Fruit fly (Drosophila melanogaster) whole organism, embryonic: ENCODE data around the gene ry.

Experiments
- Atf-2 ChIP-seq: fragments of 200-800 bp; sonication (Bioruptor generic); optimal IDR thresholded peaks from 2 replicates; lab custom pipeline; 2016; ENCODE audit warnings: missing biosample characterization, missing genetic modification characterization
- B-H2 ChIP-seq: fragments of 200-800 bp; sonication (Bioruptor generic); optimal IDR thresholded peaks from 2 replicates; lab custom pipeline; 2018; ENCODE audit warnings: missing biosample characterization, mild to moderate bottlenecking, missing genetic modification characterization
- C15 ChIP-seq: fragments of 200-800 bp; sonication (Bioruptor generic); IDR thresholded peaks from 3 replicates; pipeline ENCODE4 v1.3.6; 2022; ENCODE audit warnings: missing biosample characterization, missing genetic modification characterization
- CG10321 ChIP-seq: fragments of 200-800 bp; sonication (Bioruptor generic); IDR thresholded peaks from 2 replicates; pipeline ENCODE4 v1.3.6; 2022; ENCODE audit warnings: missing biosample characterization, missing genetic modification characterization
- CG11398 ChIP-seq: fragments of 200-800 bp; sonication (Bioruptor generic); optimal IDR thresholded peaks from 2 replicates; lab custom pipeline; 2016; ENCODE audit warnings: missing biosample characterization, missing genetic modification characterization
- CG11560 ChIP-seq: fragments of 200-800 bp; sonication (Bioruptor generic); IDR thresholded peaks from 3 replicates; pipeline ENCODE4 v1.3.6; 2022; ENCODE audit warnings: missing biosample characterization, missing genetic modification characterization
- CG12155 ChIP-seq: fragments of 200-800 bp; sonication (Bioruptor generic); optimal IDR thresholded peaks from 3 replicates; lab custom pipeline; 2016; ENCODE audit warnings: missing biosample characterization, missing genetic modification characterization
- CG12744 ChIP-seq: fragments of 200-800 bp; sonication (Bioruptor generic); optimal IDR thresholded peaks from 2 replicates; lab custom pipeline; 2016; ENCODE audit warnings: missing biosample characterization, missing genetic modification characterization
- CG13624 ChIP-seq: fragments of 200-800 bp; sonication (Bioruptor generic); optimal IDR thresholded peaks from 2 replicates; lab custom pipeline; 2016; ENCODE audit warnings: missing biosample characterization, missing genetic modification characterization
- CG16815 ChIP-seq: fragments of 200-800 bp; sonication (Bioruptor generic); optimal IDR thresholded peaks from 3 replicates; lab custom pipeline; 2017; ENCODE audit warnings: missing biosample characterization, mild to moderate bottlenecking, missing genetic modification characterization
- CG3281 ChIP-seq: fragments of 200-800 bp; sonication (Bioruptor generic); optimal IDR thresholded peaks from 3 replicates; lab custom pipeline; 2017; ENCODE audit warnings: missing biosample characterization, mild to moderate bottlenecking, missing genetic modification characterization
- CG4707 ChIP-seq: fragments of 200-800 bp; sonication (Bioruptor generic); optimal IDR thresholded peaks from 2 replicates; lab custom pipeline; 2018; ENCODE audit warnings: missing biosample characterization, mild to moderate bottlenecking, missing genetic modification characterization, moderate library complexity
- CG4820 ChIP-seq: fragments of 200-800 bp; sonication (Bioruptor generic); optimal IDR thresholded peaks from 3 replicates; lab custom pipeline; 2016; ENCODE audit warnings: missing biosample characterization, missing genetic modification characterization
- CG7271 ChIP-seq: fragments of 200-800 bp; sonication (Bioruptor generic); optimal IDR thresholded peaks from 2 replicates; lab custom pipeline; 2018; ENCODE audit warnings: missing biosample characterization, mild to moderate bottlenecking, missing genetic modification characterization, moderate library complexity
- CG7839 ChIP-seq: fragments of 200-800 bp; sonication (Bioruptor generic); optimal IDR thresholded peaks from 3 replicates; lab custom pipeline; 2018; ENCODE audit warnings: missing biosample characterization, mild to moderate bottlenecking, missing genetic modification characterization, moderate library complexity
- CG8290 ChIP-seq, 3 experiments: fragments of 200-800 bp; sonication (Bioruptor generic); optimal IDR thresholded peaks; 2 replicates each; lab custom pipeline; 2016 to 2019; ENCODE audit warnings: missing biosample characterization in 3 of 3, missing genetic modification characterization in 3 of 3, mild to moderate bottlenecking in 2 of 3, moderate library complexity in 1 of 3
- CG9817 ChIP-seq: fragments of 200-800 bp; sonication (Bioruptor generic); optimal IDR thresholded peaks from 2 replicates; lab custom pipeline; 2018; ENCODE audit warnings: missing biosample characterization, mild to moderate bottlenecking, missing genetic modification characterization, moderate library complexity
- D19B ChIP-seq: fragments of 200-800 bp; sonication (Bioruptor generic); optimal IDR thresholded peaks from 2 replicates; lab custom pipeline; 2017; ENCODE audit warnings: missing biosample characterization, mild to moderate bottlenecking, missing genetic modification characterization
- Elba2 ChIP-seq: fragments of 200-800 bp; sonication (Bioruptor generic); optimal IDR thresholded peaks from 3 replicates; lab custom pipeline; 2016; ENCODE audit warnings: missing biosample characterization, missing genetic modification characterization
- Gsc ChIP-seq: fragments of 200-800 bp; sonication (Bioruptor generic); IDR thresholded peaks from 2 replicates; pipeline ENCODE4 v1.3.6; 2022; ENCODE audit warnings: missing biosample characterization, missing genetic modification characterization
- H2.0 ChIP-seq: fragments of 200-800 bp; sonication (Bioruptor generic); IDR thresholded peaks from 2 replicates; pipeline ENCODE4 v1.3.6; 2022; ENCODE audit warnings: missing biosample characterization, missing genetic modification characterization
- HLH54F ChIP-seq: fragments of 200-800 bp; sonication (Bioruptor generic); optimal IDR thresholded peaks from 3 replicates; lab custom pipeline; 2016; ENCODE audit warnings: missing biosample characterization, missing genetic modification characterization
- Lpt ChIP-seq: fragments of >200 bp; optimal IDR thresholded peaks from 2 replicates; lab custom pipeline; 2018; ENCODE audit warnings: missing biosample characterization, missing genetic modification characterization
- NFAT ChIP-seq: fragments of 200-800 bp; sonication (Bioruptor generic); IDR thresholded peaks from 2 replicates; pipeline ENCODE4 v1.3.6; 2022; ENCODE audit warnings: missing biosample characterization, missing genetic modification characterization
- Nf-YC ChIP-seq: fragments of 200-800 bp; optimal IDR thresholded peaks from 3 replicates; lab custom pipeline; 2019; ENCODE audit warnings: missing biosample characterization, mild to moderate bottlenecking, missing genetic modification characterization, moderate library complexity
- ash1 ChIP-seq: fragments of 200-800 bp; sonication (Bioruptor generic); optimal IDR thresholded peaks from 2 replicates; lab custom pipeline; 2018; ENCODE audit warnings: missing biosample characterization, mild to moderate bottlenecking, missing genetic modification characterization
- corto ChIP-seq: fragments of 200-800 bp; sonication (Bioruptor generic); optimal IDR thresholded peaks from 2 replicates; lab custom pipeline; 2016; ENCODE audit warnings: missing biosample characterization, mild to moderate bottlenecking, missing genetic modification characterization, moderate library complexity
- crp ChIP-seq, 2 experiments: fragments of 200-800 bp; sonication (Bioruptor generic); optimal IDR thresholded peaks; 2 replicates in 1 of 2; 3 replicates in 1 of 2; lab custom pipeline; 2017; ENCODE audit warnings: missing biosample characterization in 2 of 2, missing genetic modification characterization in 2 of 2, mild to moderate bottlenecking in 1 of 2, moderate library complexity in 1 of 2
- dan ChIP-seq: fragments of 200-800 bp; sonication (Bioruptor generic); IDR thresholded peaks from 2 replicates; pipeline ENCODE4 v1.3.6; 2022; ENCODE audit warnings: missing biosample characterization, missing genetic modification characterization
- en ChIP-seq: fragments of 200-800 bp; sonication (Bioruptor generic); optimal IDR thresholded peaks from 2 replicates; lab custom pipeline; 2016; ENCODE audit warnings: missing biosample characterization, missing genetic modification characterization
- esg ChIP-seq: fragments of 200-800 bp; sonication (Bioruptor generic); conservative IDR thresholded peaks from 2 replicates; pipeline ENCODE4 v1.3.6; 2022; ENCODE audit warnings: missing biosample characterization, missing genetic modification characterization
- eve ChIP-seq, 2 experiments: fragments of >200 bp; optimal IDR thresholded peaks; 2 replicates each; lab custom pipeline; 2017; ENCODE audit warnings: missing biosample characterization in 2 of 2, missing genetic modification characterization in 2 of 2
- fd64A ChIP-seq: fragments of 200-800 bp; sonication (Bioruptor generic); optimal IDR thresholded peaks from 3 replicates; lab custom pipeline; 2018; ENCODE audit warnings: missing biosample characterization, mild to moderate bottlenecking, missing genetic modification characterization
- gem ChIP-seq: fragments of 200-800 bp; sonication (Bioruptor generic); optimal IDR thresholded peaks from 2 replicates; lab custom pipeline; 2019; ENCODE audit warnings: missing biosample characterization, mild to moderate bottlenecking, missing genetic modification characterization, moderate library complexity
- grau ChIP-seq: fragments of 200-800 bp; optimal IDR thresholded peaks from 3 replicates; lab custom pipeline; 2019; ENCODE audit warnings: missing biosample characterization, mild to moderate bottlenecking, missing genetic modification characterization, moderate library complexity
- hkb ChIP-seq, 2 experiments: fragments of 200-800 bp in 1 of 2; fragments of >200 bp in 1 of 2; sonication (Bioruptor generic) in 1 of 2; IDR thresholded peaks in 1 of 2; optimal IDR thresholded peaks in 1 of 2; 2 replicates each; pipeline versions ENCODE4 v1.3.6 to Lab custom; 2017 to 2022; ENCODE audit warnings: missing biosample characterization in 1 of 2, missing genetic modification characterization in 1 of 2
- kah ChIP-seq: fragments of 200-800 bp; sonication (Bioruptor generic); optimal IDR thresholded peaks from 2 replicates; lab custom pipeline; 2018; ENCODE audit warnings: missing biosample characterization, mild to moderate bottlenecking, missing genetic modification characterization
- knrl ChIP-seq: fragments of 200-800 bp; sonication (Bioruptor generic); IDR thresholded peaks from 3 replicates; pipeline ENCODE4 v1.3.6; 2022; ENCODE audit warnings: missing biosample characterization, missing genetic modification characterization; ENCODE audit not compliant: partially characterized antibody
- lilli ChIP-seq: fragments of 200-800 bp; sonication (Bioruptor generic); optimal IDR thresholded peaks from 3 replicates; lab custom pipeline; 2016; ENCODE audit warnings: missing biosample characterization, missing genetic modification characterization
- mam ChIP-seq: fragments of 200-800 bp; sonication (Bioruptor generic); optimal IDR thresholded peaks from 3 replicates; lab custom pipeline; 2016; ENCODE audit warnings: missing biosample characterization, missing genetic modification characterization
- mld ChIP-seq: fragments of 200-800 bp; sonication (Bioruptor generic); IDR thresholded peaks from 3 replicates; pipeline ENCODE4 v1.3.6; 2022; ENCODE audit warnings: missing biosample characterization, missing genetic modification characterization; ENCODE audit not compliant: partially characterized antibody
- pb ChIP-seq: fragments of 200-800 bp; sonication (Bioruptor generic); optimal IDR thresholded peaks from 3 replicates; lab custom pipeline; 2016; ENCODE audit warnings: missing biosample characterization, missing genetic modification characterization
- sob ChIP-seq: fragments of 200-800 bp; sonication (Bioruptor generic); IDR thresholded peaks from 2 replicates; pipeline ENCODE4 v1.3.6; 2022; ENCODE audit warnings: missing biosample characterization, missing genetic modification characterization
- trh ChIP-seq: fragments of 200-800 bp; sonication (Bioruptor generic); optimal IDR thresholded peaks from 2 replicates; lab custom pipeline; 2016; ENCODE audit warnings: missing biosample characterization, missing genetic modification characterization
- vfl ChIP-seq: fragments of 200-800 bp; sonication (Bioruptor generic); optimal IDR thresholded peaks from 2 replicates; lab custom pipeline; 2016; ENCODE audit warnings: missing biosample characterization, missing genetic modification characterization
- wek ChIP-seq: fragments of 200-800 bp; sonication (Bioruptor generic); optimal IDR thresholded peaks from 3 replicates; lab custom pipeline; 2018; ENCODE audit warnings: missing biosample characterization, mild to moderate bottlenecking, missing genetic modification characterization, moderate library complexity
- wor ChIP-seq: fragments of 200-800 bp; sonication (Bioruptor generic); IDR thresholded peaks from 2 replicates; pipeline ENCODE4 v1.3.6; 2022; ENCODE audit warnings: missing biosample characterization, missing genetic modification characterization
- zf30C ChIP-seq: fragments of 200-800 bp; sonication (Bioruptor generic); optimal IDR thresholded peaks from 3 replicates; lab custom pipeline; 2018; ENCODE audit warnings: missing biosample characterization, mild to moderate bottlenecking, missing genetic modification characterization

The ry gene

dm6 chr3R:13030257-13031173, 1.8 kb upstream of the ry start, which contains the start of the genes CG46281 and CG46280 (continued):
- TF ChIP-seq corto (GFP tag; lab: Kevin White, UChicago) (no peak), NFAT (no peak), CG7839 (tag; lab: Kevin White, UChicago) (no peak), Elba2 (GFP tag; lab: Kevin White, UChicago) (no peak), hkb (optimal IDR thresholded peaks at IDR 0.05; lab: Kevin White, UChicago) (peak; percentile 83), hkb (GFP tag; IDR thresholded peaks at IDR 0.05; lab: Robert Waterston, UW) (peak; percentile 40; the same call in 1 of the 2 replicates), CG12155 (GFP tag; lab: Kevin White, UChicago) (no peak), B-H2 (GFP tag; lab: Kevin White, UChicago) (peak; percentile 16), zf30C (GFP tag; lab: Kevin White, UChicago) (no peak), CG10321 (GFP tag; lab: Robert Waterston, UW) (no peak), HLH54F (GFP tag; lab: Kevin White, UChicago) (peak; percentile 48), eve (GFP tag; optimal IDR thresholded peaks at IDR 0.05; lab: Kevin White, UChicago) (no peak), sob (GFP tag; lab: Robert Waterston, UW) (peak; percentile 16; the same call in 1 of the 2 replicates), CG4820 (GFP tag; lab: Kevin White, UChicago) (no peak), Nf-YC (tag; lab: Kevin White, UChicago) (no peak), dan (GFP tag; lab: Robert Waterston, UW) (no peak), wek (peak; percentile 93), CG11398 (GFP tag; lab: Kevin White, UChicago) (no peak), CG7271 (no peak), kah (GFP tag; lab: Kevin White, UChicago) (no peak), crp (GFP tag; optimal IDR thresholded peaks at IDR 0.05; lab: Kevin White, UChicago) (no peak), CG9817 (tag; lab: Kevin White, UChicago) (no peak), Gsc (no peak), Atf-2 (GFP tag; lab: Kevin White, UChicago) (no peak), CG8290 (GFP tag; optimal IDR thresholded peaks at IDR 0.05; lab: Kevin White, UChicago) (peak; percentile 23), CG8290 (tag; optimal IDR thresholded peaks at IDR 0.05; lab: Kevin White, UChicago) (no peak), esg (GFP tag; lab: Robert Waterston, UW) (no peak), ash1 (no peak), trh (GFP tag; lab: Kevin White, UChicago) (no peak), wor (GFP tag; lab: Robert Waterston, UW) (no peak), Lpt (GFP tag; lab: Kevin White, UChicago) (no peak), CG16815 (GFP tag; lab: Kevin White, UChicago) (no peak), knrl (GFP tag; lab: Robert Waterston, UW) (no peak; the same call in 2 of the 3 replicates), CG11560 (no peak), CG3281 (no peak), en (GFP tag; lab: Kevin White, UChicago) (no peak), lilli (GFP tag; lab: Kevin White, UChicago) (peak; percentile 66), CG12744 (no peak), CG13624 (GFP tag; lab: Kevin White, UChicago) (peak; percentile 43), mld (GFP tag; lab: Robert Waterston, UW) (no peak), pb (GFP tag; lab: Kevin White, UChicago) (no peak), D19B (GFP tag; lab: Kevin White, UChicago) (no peak), vfl (peak; percentile 38), grau (tag; lab: Kevin White, UChicago) (no peak), gem (tag; lab: Kevin White, UChicago) (no peak), CG4707 (GFP tag; lab: Kevin White, UChicago) (no peak), mam (peak; percentile 37), H2.0 (GFP tag; lab: Robert Waterston, UW) (no peak), fd64A (no peak), C15 (GFP tag; lab: Robert Waterston, UW) (no peak)
